Fruit fly (Drosophila melanogaster) whole organism, prepupa: ENCODE data around the gene obst-H.

Experiments
- Blimp-1 ChIP-seq: fragments of 200-800 bp; sonication (Bioruptor generic); optimal IDR thresholded peaks from 3 replicates; lab custom pipeline; 2017; ENCODE audit warnings: missing biosample characterization, missing genetic modification characterization, mild to moderate bottlenecking, moderate library complexity, missing genetic modification reagents
- CG10631 ChIP-seq: fragments of 200-800 bp; sonication (Bioruptor generic); optimal IDR thresholded peaks from 2 replicates; lab custom pipeline; 2016; ENCODE audit warnings: missing biosample characterization, missing genetic modification characterization
- CG11762 ChIP-seq: fragments of 200-800 bp; sonication (Bioruptor generic); optimal IDR thresholded peaks from 3 replicates; lab custom pipeline; 2016; ENCODE audit warnings: missing biosample characterization, missing genetic modification characterization; ENCODE audit not compliant: insufficient read depth
- CG11902 ChIP-seq: fragments of 200-800 bp; sonication (Bioruptor generic); optimal IDR thresholded peaks from 3 replicates; lab custom pipeline; 2016; ENCODE audit warnings: missing biosample characterization, missing genetic modification characterization
- CG15336 ChIP-seq: fragments of 200-800 bp; sonication (Bioruptor generic); IDR thresholded peaks from 2 replicates; pipeline ENCODE4 v1.3.6; 2022; ENCODE audit warnings: missing biosample characterization, missing genetic modification characterization
- CG1621 ChIP-seq: fragments of 200-800 bp; sonication (Bioruptor generic); optimal IDR thresholded peaks from 3 replicates; lab custom pipeline; 2018; ENCODE audit warnings: missing biosample characterization, mild to moderate bottlenecking, missing genetic modification characterization
- CG3032 ChIP-seq: fragments of 200-800 bp; optimal IDR thresholded peaks from 2 replicates; lab custom pipeline; 2019; ENCODE audit warnings: missing biosample characterization, mild to moderate bottlenecking, missing genetic modification characterization, moderate library complexity
- CG32006 ChIP-seq: fragments of 200-800 bp; sonication (Bioruptor generic); optimal IDR thresholded peaks from 3 replicates; lab custom pipeline; 2017; ENCODE audit warnings: missing biosample characterization, mild to moderate bottlenecking, missing genetic modification characterization
- CG3919 ChIP-seq: fragments of 200-800 bp; sonication (Bioruptor generic); optimal IDR thresholded peaks from 3 replicates; lab custom pipeline; 2016; ENCODE audit warnings: missing biosample characterization, missing genetic modification characterization
- CG6163 ChIP-seq: fragments of 200-800 bp; sonication (Bioruptor generic); IDR thresholded peaks from 3 replicates; pipeline ENCODE4 v1.3.6; 2022; ENCODE audit warnings: missing biosample characterization, missing genetic modification characterization
- CG6276 ChIP-seq: fragments of 200-800 bp; sonication (Bioruptor generic); optimal IDR thresholded peaks from 2 replicates; lab custom pipeline; 2017; ENCODE audit warnings: missing biosample characterization, mild to moderate bottlenecking, missing genetic modification characterization
- CG6792 ChIP-seq: fragments of 200-800 bp; sonication (Bioruptor generic); optimal IDR thresholded peaks from 3 replicates; lab custom pipeline; 2016; ENCODE audit warnings: missing biosample characterization, missing genetic modification characterization
- CG6808 ChIP-seq: fragments of 200-800 bp; sonication (Bioruptor generic); optimal IDR thresholded peaks from 3 replicates; lab custom pipeline; 2017; ENCODE audit warnings: missing biosample characterization, missing genetic modification characterization, mild to moderate bottlenecking, moderate library complexity, missing genetic modification reagents
- CG6854 ChIP-seq: fragments of 200-800 bp; sonication (Bioruptor generic); optimal IDR thresholded peaks from 2 replicates; lab custom pipeline; 2017; ENCODE audit warnings: missing biosample characterization, mild to moderate bottlenecking, missing genetic modification characterization
- CG8119 ChIP-seq: fragments of 200-800 bp; sonication (Bioruptor generic); IDR thresholded peaks from 3 replicates; pipeline ENCODE4 v1.3.6; 2022; ENCODE audit warnings: missing biosample characterization, missing genetic modification characterization
- CG8319 ChIP-seq: fragments of 200-800 bp; sonication (Bioruptor generic); optimal IDR thresholded peaks from 3 replicates; lab custom pipeline; 2016; ENCODE audit warnings: missing biosample characterization, missing genetic modification characterization
- CG8632 ChIP-seq: fragments of 200-800 bp; sonication (Bioruptor generic); optimal IDR thresholded peaks from 3 replicates; lab custom pipeline; 2016; ENCODE audit warnings: missing biosample characterization, missing genetic modification characterization
- CG9139 ChIP-seq: fragments of 200-800 bp; sonication (Bioruptor generic); optimal IDR thresholded peaks from 3 replicates; lab custom pipeline; 2017; ENCODE audit warnings: missing biosample characterization, mild to moderate bottlenecking, missing genetic modification characterization
- Eip78C ChIP-seq: fragments of 200-800 bp; sonication (Bioruptor generic); peaks from one replicate; lab custom pipeline; 2016; ENCODE audit warnings: missing biosample characterization, missing genetic modification characterization
- Eip93F ChIP-seq: fragments of 200-800 bp; sonication (Bioruptor generic); optimal IDR thresholded peaks from 2 replicates; lab custom pipeline; 2016; ENCODE audit warnings: missing biosample characterization, mild to moderate bottlenecking, missing genetic modification characterization
- Ets96B ChIP-seq: fragments of 200-800 bp; optimal IDR thresholded peaks from 2 replicates; lab custom pipeline; 2019; ENCODE audit warnings: missing biosample characterization, mild to moderate bottlenecking, missing genetic modification characterization, moderate library complexity
- Hr38 ChIP-seq: sonication (Bioruptor generic); optimal IDR thresholded peaks from 2 replicates; lab custom pipeline; 2016; ENCODE audit warnings: missing biosample characterization, missing genetic modification characterization
- Hr39 ChIP-seq: fragments of 200-800 bp; sonication (Bioruptor generic); optimal IDR thresholded peaks from 2 replicates; lab custom pipeline; 2016; ENCODE audit warnings: missing biosample characterization, missing genetic modification characterization
- Hr4 ChIP-seq: fragments of 200-800 bp; sonication (Bioruptor generic); optimal IDR thresholded peaks from 3 replicates; lab custom pipeline; 2016; ENCODE audit warnings: missing biosample characterization, missing genetic modification characterization
- Met ChIP-seq: fragments of 200-800 bp; sonication (Bioruptor generic); optimal IDR thresholded peaks from 3 replicates; lab custom pipeline; 2016; ENCODE audit warnings: missing biosample characterization, missing genetic modification characterization
- OdsH ChIP-seq: fragments of 200-800 bp; sonication (Bioruptor generic); optimal IDR thresholded peaks from 3 replicates; lab custom pipeline; 2016; ENCODE audit warnings: missing biosample characterization, missing genetic modification characterization
- Smox ChIP-seq: fragments of 200-800 bp; sonication (Bioruptor generic); optimal IDR thresholded peaks from 3 replicates; lab custom pipeline; 2016; ENCODE audit warnings: missing biosample characterization, missing genetic modification characterization
- Sox102F ChIP-seq: fragments of 200-800 bp; sonication (Bioruptor generic); optimal IDR thresholded peaks from 2 replicates; lab custom pipeline; 2016; ENCODE audit warnings: missing biosample characterization, mild to moderate bottlenecking, missing genetic modification characterization
- Sox15 ChIP-seq: fragments of 200-800 bp; sonication (Bioruptor generic); optimal IDR thresholded peaks from 3 replicates; lab custom pipeline; 2016; ENCODE audit warnings: missing biosample characterization, missing genetic modification characterization
- achi ChIP-seq: fragments of 200-800 bp; sonication (Bioruptor generic); optimal IDR thresholded peaks from 3 replicates; lab custom pipeline; 2016; ENCODE audit warnings: missing biosample characterization, missing genetic modification characterization
- acj6 ChIP-seq: fragments of 200-800 bp; sonication (Bioruptor generic); optimal IDR thresholded peaks from 3 replicates; lab custom pipeline; 2016; ENCODE audit warnings: missing biosample characterization, missing genetic modification characterization
- cyc ChIP-seq: fragments of 200-800 bp; sonication (Bioruptor generic); optimal IDR thresholded peaks from 3 replicates; lab custom pipeline; 2016; ENCODE audit warnings: missing biosample characterization, missing genetic modification characterization
- dsx ChIP-seq: fragments of 200-800 bp; optimal IDR thresholded peaks from 3 replicates; lab custom pipeline; 2019; ENCODE audit warnings: missing biosample characterization, mild to moderate bottlenecking, missing genetic modification characterization, moderate library complexity; ENCODE audit not compliant: poor library complexity, severe bottlenecking
- esn ChIP-seq: fragments of 200-800 bp; sonication (Bioruptor generic); optimal IDR thresholded peaks from 2 replicates; lab custom pipeline; 2016; ENCODE audit warnings: missing biosample characterization, mild to moderate bottlenecking, missing genetic modification characterization, moderate library complexity
- fkh ChIP-seq: fragments of 200-800 bp; sonication (Bioruptor generic); optimal IDR thresholded peaks from 3 replicates; lab custom pipeline; 2017; ENCODE audit warnings: missing biosample characterization, mild to moderate bottlenecking, missing genetic modification characterization, moderate library complexity
- lz ChIP-seq: fragments of 200-800 bp; sonication (Bioruptor generic); optimal IDR thresholded peaks from 3 replicates; lab custom pipeline; 2016; ENCODE audit warnings: missing biosample characterization, missing genetic modification characterization
- net ChIP-seq: fragments of 200-800 bp; sonication (Bioruptor generic); optimal IDR thresholded peaks from 3 replicates; lab custom pipeline; 2016; ENCODE audit warnings: missing biosample characterization, missing genetic modification characterization
- pdm3 ChIP-seq: fragments of 200-800 bp; sonication (Bioruptor generic); optimal IDR thresholded peaks from 3 replicates; lab custom pipeline; 2016; ENCODE audit warnings: missing biosample characterization, missing genetic modification characterization
- salr ChIP-seq, 2 experiments: fragments of 200-800 bp; sonication (Bioruptor generic); optimal IDR thresholded peaks; 3 replicates each; lab custom pipeline; 2016 to 2018; ENCODE audit warnings: missing biosample characterization in 2 of 2, missing genetic modification characterization in 2 of 2, mild to moderate bottlenecking in 1 of 2
- spab ChIP-seq: fragments of 200-800 bp; sonication (Bioruptor generic); optimal IDR thresholded peaks from 2 replicates; lab custom pipeline; 2017; ENCODE audit warnings: missing biosample characterization, mild to moderate bottlenecking, missing genetic modification characterization, missing genetic modification reagents
- ss ChIP-seq, 2 experiments: fragments of 200-800 bp; sonication (Bioruptor generic); optimal IDR thresholded peaks; 2 replicates in 1 of 2; 3 replicates in 1 of 2; lab custom pipeline; 2017 to 2018; ENCODE audit warnings: mild to moderate bottlenecking in 2 of 2, missing biosample characterization in 2 of 2, missing genetic modification characterization in 2 of 2, moderate library complexity in 1 of 2
- svp ChIP-seq: fragments of 200-800 bp; sonication (Bioruptor generic); peaks from one replicate; lab custom pipeline; 2016; ENCODE audit warnings: missing biosample characterization, missing genetic modification characterization
- topi ChIP-seq: fragments of 200-800 bp; sonication (Bioruptor generic); optimal IDR thresholded peaks from 3 replicates; lab custom pipeline; 2016; ENCODE audit warnings: missing biosample characterization, missing genetic modification characterization
- vri ChIP-seq: fragments of 200-800 bp; sonication (Bioruptor generic); optimal IDR thresholded peaks from 3 replicates; lab custom pipeline; 2016; ENCODE audit warnings: missing biosample characterization, mild to moderate bottlenecking, missing genetic modification characterization

Gene obst-H

dm6 chr3L:15544455-15545415 is 15.7 kb upstream of the obst-H start (continued):
- TF ChIP-seq Sox15 (no peak), Eip93F (GFP tag; lab: Kevin White, UChicago) (no peak), CG10631 (GFP tag; lab: Kevin White, UChicago) (peak; percentile 44), dsx (GFP tag; lab: Kevin White, UChicago) (no peak), CG6276 (no peak), net (GFP tag; lab: Kevin White, UChicago) (no peak), CG3919 (peak; percentile 6), pdm3 (GFP tag; lab: Kevin White, UChicago) (peak; percentile 7), esn (GFP tag; lab: Kevin White, UChicago) (peak; percentile 59), Blimp-1 (peak; percentile 36), CG15336 (GFP tag; lab: Robert Waterston, UW) (no peak), Hr39 (GFP tag; lab: Kevin White, UChicago) (peak; percentile 68), Sox102F (peak; percentile 39), CG6808 (GFP tag; lab: Kevin White, UChicago) (no peak), Hr38 (GFP tag; lab: Kevin White, UChicago) (no peak), cyc (GFP tag; lab: Kevin White, UChicago) (peak; percentile 59), fkh (GFP tag; lab: Kevin White, UChicago) (peak; percentile 33), CG9139 (GFP tag; lab: Kevin White, UChicago) (no peak), CG6163 (no peak), CG6792 (GFP tag; lab: Kevin White, UChicago) (peak; percentile 22), CG11902 (no peak), CG6854 (GFP tag; lab: Kevin White, UChicago) (peak; percentile 39), achi (GFP tag; lab: Kevin White, UChicago) (no peak), CG8119 (GFP tag; lab: Robert Waterston, UW) (no peak), CG3032 (tag; lab: Kevin White, UChicago) (no peak), svp (peak; percentile 78), Eip78C (GFP tag; lab: Kevin White, UChicago) (peak; percentile 59), vri (GFP tag; lab: Kevin White, UChicago) (peak; percentile 32), CG11762 (GFP tag; lab: Kevin White, UChicago) (no peak), salr (GFP tag; optimal IDR thresholded peaks at IDR 0.05; lab: Kevin White, UChicago) (peak in 1 of 2 experiments; percentile 43), CG1621 (tag; lab: Kevin White, UChicago) (no peak), ss (GFP tag; optimal IDR thresholded peaks at IDR 0.05; lab: Kevin White, UChicago) (no peak)
- TF ChIP-seq, all 60 proteins: peak for 29

DNA sequence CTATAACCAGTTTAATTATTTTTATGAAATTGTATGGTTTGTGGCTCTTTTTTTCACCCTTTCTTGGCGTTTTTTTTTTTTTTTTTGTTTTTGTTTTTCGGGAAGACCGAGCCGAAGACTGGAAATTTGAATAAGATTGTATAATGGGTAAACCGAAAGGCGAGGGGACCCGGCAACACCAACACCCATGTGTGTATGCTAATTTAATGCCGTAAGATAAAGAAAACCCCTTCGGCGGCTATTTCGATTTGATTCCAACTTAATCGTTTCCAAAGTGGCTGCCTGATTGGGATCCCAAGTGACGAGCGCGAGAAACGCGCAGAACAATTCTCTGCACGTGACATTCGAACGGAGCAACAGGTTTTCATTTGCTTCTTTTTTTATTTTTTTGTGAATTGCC is 14.4 kb upstream of the obst-H start:
- TF ChIP-seq acj6 (GFP tag; lab: Kevin White, UChicago): no peak
- no peak for TF ChIP-seq topi (GFP tag; lab: Kevin White, UChicago)
- TF ChIP-seq Sox15: no peak
- peak; percentile 27; the same call in 1 of the 2 replicates for TF ChIP-seq CG15336 (GFP tag; lab: Robert Waterston, UW)
- TF ChIP-seq Hr4 (GFP tag; lab: Kevin White, UChicago): no peak
- no peak for TF ChIP-seq CG11902
- TF ChIP-seq Met (GFP tag; lab: Kevin White, UChicago): no peak
- TF ChIP-seq CG10631 (GFP tag; lab: Kevin White, UChicago): no peak
- TF ChIP-seq CG1621 (tag; lab: Kevin White, UChicago): no peak
- TF ChIP-seq salr (GFP tag; optimal IDR thresholded peaks at IDR 0.05; lab: Kevin White, UChicago): no peak
- no peak for TF ChIP-seq Ets96B (tag; lab: Kevin White, UChicago)
- TF ChIP-seq CG11762 (GFP tag; lab: Kevin White, UChicago): no peak
- TF ChIP-seq fkh (GFP tag; lab: Kevin White, UChicago): no peak
- TF ChIP-seq Blimp-1: no peak
- TF ChIP-seq achi (GFP tag; lab: Kevin White, UChicago): no peak
- no peak for TF ChIP-seq OdsH
- TF ChIP-seq spab (GFP tag; lab: Kevin White, UChicago): no peak
- TF ChIP-seq CG6808 (GFP tag; lab: Kevin White, UChicago): no peak
- TF ChIP-seq cyc (GFP tag; lab: Kevin White, UChicago): no peak
- no peak for TF ChIP-seq CG32006
- no peak for TF ChIP-seq esn (GFP tag; lab: Kevin White, UChicago)
- no peak for TF ChIP-seq Smox
- no peak for TF ChIP-seq lz (GFP tag; lab: Kevin White, UChicago)
- TF ChIP-seq Eip78C (GFP tag; lab: Kevin White, UChicago): peak; percentile 53
- TF ChIP-seq CG8319 (GFP tag; lab: Kevin White, UChicago): no peak
- 0 out of 3 replicates have a peak, but pooled peaks have one; percentile 40 for TF ChIP-seq CG8119 (GFP tag; lab: Robert Waterston, UW)
- TF ChIP-seq CG8632 (GFP tag; lab: Kevin White, UChicago): no peak
- peak; percentile 24 for TF ChIP-seq vri (GFP tag; lab: Kevin White, UChicago)
- TF ChIP-seq CG3032 (tag; lab: Kevin White, UChicago): no peak
